Fruit fly (Drosophila melanogaster): ENCODE data around the gene ppk14.

Gene ppk14

DNA sequence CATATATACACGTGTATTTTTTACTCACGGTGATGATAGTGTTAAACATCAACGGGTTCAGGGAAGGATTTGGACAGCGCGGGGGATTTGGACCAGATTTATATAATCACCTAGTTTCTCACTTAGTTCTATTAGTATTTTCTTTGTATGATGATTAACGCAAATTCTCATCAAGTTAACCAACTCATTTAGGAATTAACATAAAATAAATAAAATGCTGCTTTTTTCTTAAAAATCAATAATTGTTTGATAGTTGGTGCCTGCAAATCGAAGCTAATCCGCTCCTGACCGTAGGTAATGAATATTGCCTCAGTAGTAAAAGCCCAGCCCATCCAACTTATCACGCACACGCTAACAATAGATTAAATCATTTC lies 3.0 kb upstream of the ppk14 start (continued):
- TF ChIP-seq bsh (GFP tag; optimal IDR thresholded peaks at IDR 0.05) (peak in 1 of 2 experiments; percentile 66), ewg (GFP tag; optimal IDR thresholded peaks at IDR 0.05) (peak; percentile 49), Med (GFP tag) (peak; percentile 95), CG6765 (GFP tag; optimal IDR thresholded peaks at IDR 0.05) (peak; percentile 59), amos (GFP tag; IDR thresholded peaks at IDR 0.05; ENCODE audit: partially characterized antibody) (peak; percentile 38; the same call in 1 of the 2 replicates), emc (GFP tag; optimal IDR thresholded peaks at IDR 0.05) (peak; percentile 47), Lpt (GFP tag; optimal IDR thresholded peaks at IDR 0.05) (no peak), Dref (GFP tag; IDR thresholded peaks at IDR 0.05) (no peak), CG15073 (GFP tag; optimal IDR thresholded peaks at IDR 0.05) (peak; percentile 15), CG1024 (GFP tag; IDR thresholded peaks at IDR 0.05) (peak; percentile 41), dysf (GFP tag; IDR thresholded peaks at IDR 0.05) (peak; percentile 94), CG7963 (GFP tag; IDR thresholded peaks at IDR 0.05; ENCODE audit: partially characterized antibody) (no peak), Dp (GFP tag; optimal IDR thresholded peaks at IDR 0.05) (no peak), sim (GFP tag; IDR thresholded peaks at IDR 0.05) (no peak; the same call in 1 of the 2 replicates), CHES-1-like (GFP tag; optimal IDR thresholded peaks at IDR 0.05) (peak; percentile 83), trem (tag; optimal IDR thresholded peaks at IDR 0.05) (peak; percentile 16), Trl (optimal IDR thresholded peaks at IDR 0.05) (no peak), Trl (GFP tag; optimal IDR thresholded peaks at IDR 0.05) (peak; percentile 69), CG10267 (tag; optimal IDR thresholded peaks at IDR 0.05) (peak; percentile 66), CG6854 (GFP tag; optimal IDR thresholded peaks at IDR 0.05) (peak; percentile 72), sqz (GFP tag; optimal IDR thresholded peaks at IDR 0.05) (peak; percentile 45), NC2α (GFP tag; optimal IDR thresholded peaks at IDR 0.05) (peak; percentile 27), CG34422 (GFP tag; IDR thresholded peaks at IDR 0.05) (peak; percentile 87), pita (GFP tag; optimal IDR thresholded peaks at IDR 0.05) (no peak), run (tag; optimal IDR thresholded peaks at IDR 0.05) (peak; percentile 59), CG8924 (tag; optimal IDR thresholded peaks at IDR 0.05) (peak; percentile 87), Kr (GFP tag; optimal IDR thresholded peaks at IDR 0.05) (no peak), vfl (GFP tag; optimal IDR thresholded peaks at IDR 0.05) (peak; percentile 79), tll (GFP tag; optimal IDR thresholded peaks at IDR 0.05) (no peak), CG10959 (GFP tag; IDR thresholded peaks at IDR 0.05) (peak; percentile 44; the same call in 1 of the 2 replicates), dan (GFP tag; IDR thresholded peaks at IDR 0.05) (no peak), nerfin-2 (GFP tag; IDR thresholded peaks at IDR 0.05; ENCODE audit: partially characterized antibody) (no peak), CG12299 (tag; optimal IDR thresholded peaks at IDR 0.05) (peak; percentile 87), gsb (GFP tag; IDR thresholded peaks at IDR 0.05) (peak; percentile 78), p53 (GFP tag; optimal IDR thresholded peaks at IDR 0.05) (peak; percentile 38), Sry-δ (GFP tag; optimal IDR thresholded peaks at IDR 0.05) (peak; percentile 34), her (GFP tag; optimal IDR thresholded peaks at IDR 0.05) (peak; percentile 75), CG12236 (GFP tag; optimal IDR thresholded peaks at IDR 0.05) (peak; percentile 29), ind (GFP tag; optimal IDR thresholded peaks at IDR 0.05) (peak; percentile 85), CG14965 (GFP tag; optimal IDR thresholded peaks at IDR 0.05; ENCODE audit: borderline replicate concordance) (no peak), HLH4C (GFP tag; IDR thresholded peaks at IDR 0.05; ENCODE audit: partially characterized antibody) (0 out of 3 replicates have a peak, but pooled peaks have one; percentile 39), CG14667 (GFP tag; IDR thresholded peaks at IDR 0.05) (peak; percentile 74), CG14014 (GFP tag; IDR thresholded peaks at IDR 0.05) (peak; percentile 92), Asciz (GFP tag; optimal IDR thresholded peaks at IDR 0.05) (peak; percentile 45), CG15514 (GFP tag; optimal IDR thresholded peaks at IDR 0.05) (peak; percentile 73), NfI (GFP tag; optimal IDR thresholded peaks at IDR 0.05) (peak; percentile 89), CG13424 (tag; optimal IDR thresholded peaks at IDR 0.05) (peak; percentile 86), croc (GFP tag; conservative IDR thresholded peaks at IDR 0.05) (peak; percentile 59; the same call in 2 of the 3 replicates), Jarid2 (GFP tag; optimal IDR thresholded peaks at IDR 0.05) (peak; percentile 61), Opbp (GFP tag; IDR thresholded peaks at IDR 0.05; ENCODE audit: partially characterized antibody) (no peak; the same call in 2 of the 3 replicates)
